Fruit fly (Drosophila melanogaster) whole organism, embryonic: Measurements from ENCODE around the gene SamDC.

Experiments
- Abd-B ChIP-seq: fragments of 200-800 bp; sonication (Bioruptor generic); optimal IDR thresholded peaks from 2 replicates; lab custom pipeline; 2018; ENCODE audit warnings: missing biosample characterization, mild to moderate bottlenecking, missing genetic modification characterization, moderate library complexity
- CG10321 ChIP-seq: fragments of 200-800 bp; sonication (Bioruptor generic); IDR thresholded peaks from 2 replicates; pipeline ENCODE4 v1.3.6; 2022; ENCODE audit warnings: missing biosample characterization, missing genetic modification characterization
- CG10431 ChIP-seq: fragments of 200-800 bp; sonication (Bioruptor generic); optimal IDR thresholded peaks from 3 replicates; lab custom pipeline; 2018; ENCODE audit warnings: missing biosample characterization, mild to moderate bottlenecking, missing genetic modification characterization
- CG11085 ChIP-seq: fragments of 200-800 bp; sonication (Bioruptor generic); IDR thresholded peaks from 2 replicates; pipeline ENCODE4 v1.3.6; 2022; ENCODE audit warnings: missing biosample characterization, missing genetic modification characterization
- CG11504 ChIP-seq: fragments of 200-800 bp; sonication (Bioruptor generic); optimal IDR thresholded peaks from 3 replicates; lab custom pipeline; 2019; ENCODE audit warnings: missing biosample characterization, mild to moderate bottlenecking, missing genetic modification characterization, moderate library complexity
- CG11696 ChIP-seq: fragments of 200-800 bp; sonication (Bioruptor generic); IDR thresholded peaks from 2 replicates; pipeline ENCODE4 v1.3.6; 2022; ENCODE audit warnings: missing biosample characterization, missing genetic modification characterization
- CG12942 ChIP-seq: fragments of 200-800 bp; sonication (Bioruptor generic); optimal IDR thresholded peaks from 3 replicates; lab custom pipeline; 2016; ENCODE audit warnings: missing biosample characterization, missing genetic modification characterization
- CG13894 ChIP-seq: fragments of 200-800 bp; sonication (Bioruptor generic); optimal IDR thresholded peaks from 3 replicates; lab custom pipeline; 2018; ENCODE audit warnings: missing biosample characterization, mild to moderate bottlenecking, missing genetic modification characterization, moderate library complexity
- CG14050 ChIP-seq: fragments of 200-800 bp; sonication (Bioruptor generic); IDR thresholded peaks from 3 replicates; pipeline ENCODE4 v1.3.6; 2022; ENCODE audit warnings: missing biosample characterization, missing genetic modification characterization
- CG1647 ChIP-seq: fragments of 200-800 bp; sonication (Bioruptor generic); optimal IDR thresholded peaks from 3 replicates; lab custom pipeline; 2016; ENCODE audit warnings: missing biosample characterization, missing genetic modification characterization
- CG17328 ChIP-seq: fragments of 200-800 bp; sonication (Bioruptor generic); IDR thresholded peaks from 2 replicates; pipeline ENCODE4 v1.3.6; 2022; ENCODE audit warnings: missing biosample characterization, missing genetic modification characterization
- CG18619 ChIP-seq: fragments of 200-800 bp; sonication (Bioruptor generic); optimal IDR thresholded peaks from 3 replicates; lab custom pipeline; 2017; ENCODE audit warnings: missing biosample characterization, mild to moderate bottlenecking, missing genetic modification characterization
- CG2199 ChIP-seq: fragments of 200-800 bp; sonication (Bioruptor generic); IDR thresholded peaks from 3 replicates; pipeline ENCODE4 v1.3.6; 2022; ENCODE audit warnings: missing biosample characterization, missing genetic modification characterization
- CG2202 ChIP-seq: fragments of 200-800 bp; sonication (Bioruptor generic); optimal IDR thresholded peaks from 2 replicates; lab custom pipeline; 2018; ENCODE audit warnings: missing biosample characterization, mild to moderate bottlenecking, missing genetic modification characterization
- CG2889 ChIP-seq: fragments of 200-800 bp; sonication (Bioruptor generic); IDR thresholded peaks from 3 replicates; pipeline ENCODE4 v1.3.6; 2022; ENCODE audit warnings: missing biosample characterization, missing genetic modification characterization
- CG33557 ChIP-seq: fragments of 200-800 bp; sonication (Bioruptor generic); optimal IDR thresholded peaks from 2 replicates; lab custom pipeline; 2019; ENCODE audit warnings: missing biosample characterization, mild to moderate bottlenecking, missing genetic modification characterization, moderate library complexity
- CG34422 ChIP-seq: fragments of 200-800 bp; sonication (Bioruptor generic); IDR thresholded peaks from 3 replicates; pipeline ENCODE4 v1.3.6; 2022; ENCODE audit warnings: missing biosample characterization, missing genetic modification characterization
- CG3726 ChIP-seq: fragments of 200-800 bp; sonication (Bioruptor generic); IDR thresholded peaks from 3 replicates; pipeline ENCODE4, ENCODE4 v1.3.6; 2022; ENCODE audit warnings: missing biosample characterization, missing genetic modification characterization
- CG4360 ChIP-seq: fragments of 200-800 bp; sonication (Bioruptor generic); IDR thresholded peaks from 2 replicates; pipeline ENCODE4 v1.3.6; 2022; ENCODE audit warnings: missing biosample characterization, missing genetic modification characterization
- CG4617 ChIP-seq: fragments of 200-800 bp; sonication (Bioruptor generic); optimal IDR thresholded peaks from 3 replicates; lab custom pipeline; 2016; ENCODE audit warnings: missing biosample characterization, missing genetic modification characterization, borderline replicate concordance
- CG7745 ChIP-seq: fragments of 200-800 bp; sonication (Bioruptor generic); optimal IDR thresholded peaks from 2 replicates; lab custom pipeline; 2018; ENCODE audit warnings: missing biosample characterization, mild to moderate bottlenecking, missing genetic modification characterization, moderate library complexity
- CG8290 ChIP-seq, 3 experiments: fragments of 200-800 bp; sonication (Bioruptor generic); optimal IDR thresholded peaks; 2 replicates each; lab custom pipeline; 2016 to 2019; ENCODE audit warnings: missing biosample characterization in 3 of 3, missing genetic modification characterization in 3 of 3, mild to moderate bottlenecking in 2 of 3, moderate library complexity in 1 of 3
- CG9797 ChIP-seq: fragments of 200-800 bp; sonication (Bioruptor generic); optimal IDR thresholded peaks from 3 replicates; lab custom pipeline; 2018; ENCODE audit warnings: missing biosample characterization, mild to moderate bottlenecking, missing genetic modification characterization
- Fer2 ChIP-seq: fragments of 200-800 bp; sonication (Bioruptor generic); optimal IDR thresholded peaks from 2 replicates; lab custom pipeline; 2018; ENCODE audit warnings: missing biosample characterization, mild to moderate bottlenecking, missing genetic modification characterization, moderate library complexity
- HLH54F ChIP-seq: fragments of 200-800 bp; sonication (Bioruptor generic); optimal IDR thresholded peaks from 3 replicates; lab custom pipeline; 2016; ENCODE audit warnings: missing biosample characterization, missing genetic modification characterization
- HLHmδ ChIP-seq: fragments of 200-800 bp; sonication (Bioruptor generic); optimal IDR thresholded peaks from 2 replicates; lab custom pipeline; 2018; ENCODE audit warnings: missing biosample characterization, mild to moderate bottlenecking, missing genetic modification characterization, moderate library complexity
- Hr51 ChIP-seq, 2 experiments: fragments of 200-800 bp; sonication (Bioruptor generic); optimal IDR thresholded peaks; 2 replicates in 1 of 2; 3 replicates in 1 of 2; lab custom pipeline; 2016 to 2018; ENCODE audit warnings: missing biosample characterization in 2 of 2, missing genetic modification characterization in 2 of 2, mild to moderate bottlenecking in 1 of 2, moderate library complexity in 1 of 2
- Myb ChIP-seq: fragments of 200-800 bp; sonication (Bioruptor generic); optimal IDR thresholded peaks from 2 replicates; lab custom pipeline; 2016; ENCODE audit warnings: missing biosample characterization, missing genetic modification characterization
- NC2α ChIP-seq: fragments of 200-800 bp; sonication (Bioruptor generic); optimal IDR thresholded peaks from 2 replicates; lab custom pipeline; 2016; ENCODE audit warnings: missing biosample characterization, missing genetic modification characterization
- Vsx1 ChIP-seq: fragments of 200-800 bp; sonication (Bioruptor generic); optimal IDR thresholded peaks from 2 replicates; lab custom pipeline; 2017; ENCODE audit warnings: missing biosample characterization, mild to moderate bottlenecking, missing genetic modification characterization, missing genetic modification reagents
- YL-1 ChIP-seq: fragments of 200-800 bp; sonication (Bioruptor generic); optimal IDR thresholded peaks from 3 replicates; lab custom pipeline; 2017; ENCODE audit warnings: missing biosample characterization, mild to moderate bottlenecking, missing genetic modification characterization
- ab ChIP-seq: fragments of 200-800 bp; sonication (Bioruptor generic); optimal IDR thresholded peaks from 2 replicates; lab custom pipeline; 2016; ENCODE audit warnings: missing biosample characterization, missing genetic modification characterization
- ato ChIP-seq: fragments of 200-800 bp; sonication (Bioruptor generic); IDR thresholded peaks from 2 replicates; pipeline ENCODE4 v1.3.6; 2022; ENCODE audit warnings: missing biosample characterization, missing genetic modification characterization; ENCODE audit not compliant: partially characterized antibody
- az2 ChIP-seq: fragments of 200-800 bp; sonication (Bioruptor generic); optimal IDR thresholded peaks from 3 replicates; lab custom pipeline; 2016; ENCODE audit warnings: missing biosample characterization, missing genetic modification characterization
- cg ChIP-seq: fragments of 200-800 bp; sonication (Bioruptor generic); optimal IDR thresholded peaks from 3 replicates; lab custom pipeline; 2019; ENCODE audit warnings: missing biosample characterization, mild to moderate bottlenecking, missing genetic modification characterization, moderate library complexity
- dpn ChIP-seq, 2 experiments: fragments of 200-800 bp; sonication (Bioruptor generic); optimal IDR thresholded peaks; 3 replicates each; lab custom pipeline; 2016; ENCODE audit warnings: missing biosample characterization in 2 of 2, missing genetic modification characterization in 2 of 2
- en ChIP-seq: fragments of 200-800 bp; sonication (Bioruptor generic); optimal IDR thresholded peaks from 2 replicates; lab custom pipeline; 2016; ENCODE audit warnings: missing biosample characterization, missing genetic modification characterization
- gsb-n ChIP-seq: fragments of 200-800 bp; sonication (Bioruptor generic); optimal IDR thresholded peaks from 3 replicates; lab custom pipeline; 2018; ENCODE audit warnings: missing biosample characterization, mild to moderate bottlenecking, missing genetic modification characterization
- ham ChIP-seq: fragments of 200-800 bp; sonication (Bioruptor generic); IDR thresholded peaks from 2 replicates; pipeline ENCODE4 v1.3.6; 2022; ENCODE audit warnings: missing biosample characterization, missing genetic modification characterization
- inv ChIP-seq: fragments of 200-800 bp; sonication (Bioruptor generic); IDR thresholded peaks from 2 replicates; pipeline ENCODE4 v1.3.6; 2022; ENCODE audit warnings: missing biosample characterization, missing genetic modification characterization; ENCODE audit not compliant: partially characterized antibody
- jumu ChIP-seq: fragments of 200-800 bp; sonication (Bioruptor generic); optimal IDR thresholded peaks from 3 replicates; lab custom pipeline; 2016; ENCODE audit warnings: missing biosample characterization, missing genetic modification characterization
- mirr ChIP-seq: fragments of 200-800 bp; sonication (Bioruptor generic); optimal IDR thresholded peaks from 3 replicates; lab custom pipeline; 2018; ENCODE audit warnings: missing biosample characterization, mild to moderate bottlenecking, missing genetic modification characterization
- org-1 ChIP-seq: fragments of 200-800 bp; sonication (Bioruptor generic); optimal IDR thresholded peaks from 2 replicates; lab custom pipeline; 2017; ENCODE audit warnings: missing biosample characterization, missing genetic modification characterization
- p53 ChIP-seq: fragments of 200-800 bp; sonication (Bioruptor generic); optimal IDR thresholded peaks from 2 replicates; lab custom pipeline; 2016; ENCODE audit warnings: missing biosample characterization, missing genetic modification characterization
- sc ChIP-seq, 3 experiments: fragments of >200 bp in 2 of 3; fragments of 200-800 bp in 1 of 3; sonication (Bioruptor generic) in 1 of 3; optimal IDR thresholded peaks; 2 replicates in 2 of 3; 3 replicates in 1 of 3; lab custom pipeline; 2017; ENCODE audit warnings: mild to moderate bottlenecking in 1 of 3, missing biosample characterization in 1 of 3, missing genetic modification characterization in 1 of 3, missing genetic modification reagents in 1 of 3
- sug ChIP-seq: fragments of 200-800 bp; optimal IDR thresholded peaks from 2 replicates; lab custom pipeline; 2019; ENCODE audit warnings: missing biosample characterization, mild to moderate bottlenecking, missing genetic modification characterization, moderate library complexity
- toy ChIP-seq: fragments of 200-800 bp; sonication (Bioruptor generic); IDR thresholded peaks from 2 replicates; pipeline ENCODE4 v1.3.6; 2022; ENCODE audit warnings: missing biosample characterization, missing genetic modification characterization
- tup ChIP-seq: fragments of 200-800 bp; sonication (Bioruptor generic); optimal IDR thresholded peaks from 2 replicates; lab custom pipeline; 2016; ENCODE audit warnings: missing biosample characterization, mild to moderate bottlenecking, missing genetic modification characterization, moderate library complexity
- zfh2 ChIP-seq: fragments of 200-800 bp; sonication (Bioruptor generic); optimal IDR thresholded peaks from 2 replicates; lab custom pipeline; 2016; ENCODE audit warnings: missing biosample characterization, missing genetic modification characterization

The SamDC gene

dm6 chr2L:10386208-10386805, 47.0 kb downstream of the SamDC start, which contains the start of the genes Cdk1 and mRpS7 (continued):
- TF ChIP-seq gsb-n (tag; lab: Kevin White, UChicago) (peak; percentile 76), ato (GFP tag; lab: Robert Waterston, UW) (no peak), CG2199 (GFP tag; lab: Robert Waterston, UW) (no peak), HLHmδ (GFP tag; lab: Kevin White, UChicago) (no peak), CG11696 (GFP tag; lab: Robert Waterston, UW) (0 out of 2 replicates have a peak, but pooled peaks have one; percentile 51), jumu (GFP tag; lab: Kevin White, UChicago) (peak; percentile 33), CG13894 (tag; lab: Kevin White, UChicago) (peak; percentile 47), NC2α (GFP tag; lab: Kevin White, UChicago) (no peak), CG9797 (GFP tag; lab: Kevin White, UChicago) (peak; percentile 28), Vsx1 (GFP tag; lab: Kevin White, UChicago) (peak; percentile 47), CG14050 (GFP tag; lab: Robert Waterston, UW) (peak; percentile 41; the same call in 1 of the 3 replicates), CG10321 (GFP tag; lab: Robert Waterston, UW) (no peak), mirr (GFP tag; lab: Kevin White, UChicago) (no peak), Abd-B (no peak), CG10431 (no peak), ab (GFP tag; lab: Kevin White, UChicago) (no peak), CG4617 (peak; percentile 23), CG11085 (GFP tag; lab: Robert Waterston, UW) (no peak), inv (GFP tag; lab: Robert Waterston, UW) (no peak), CG1647 (GFP tag; lab: Kevin White, UChicago) (no peak), en (no peak), CG33557 (GFP tag; lab: Kevin White, UChicago) (peak; percentile 40), tup (GFP tag; lab: Kevin White, UChicago) (no peak), sug (peak; percentile 65), CG34422 (peak; percentile 34; the same call in 2 of the 3 replicates), org-1 (GFP tag; lab: Kevin White, UChicago) (no peak), CG2889 (GFP tag; lab: Robert Waterston, UW) (peak; percentile 13; the same call in 1 of the 3 replicates), Myb (GFP tag; lab: Kevin White, UChicago) (peak; percentile 40), YL-1 (GFP tag; lab: Kevin White, UChicago) (peak; percentile 26), az2 (peak; percentile 67), CG4360 (no peak), Fer2 (tag; lab: Kevin White, UChicago) (peak; percentile 7), CG3726 (0 out of 3 replicates have a peak, but pooled peaks have one; percentile 54), HLH54F (GFP tag; lab: Kevin White, UChicago) (peak; percentile 64), CG8290 (GFP tag; optimal IDR thresholded peaks at IDR 0.05; lab: Kevin White, UChicago) (peak; percentile 43), CG8290 (tag; optimal IDR thresholded peaks at IDR 0.05; lab: Kevin White, UChicago) (peak in 1 of 2 experiments; percentile 19), sc (optimal IDR thresholded peaks at IDR 0.05; lab: Kevin White, UChicago) (no peak), sc (GFP tag; optimal IDR thresholded peaks at IDR 0.05; lab: Kevin White, UChicago) (peak; percentile 36), cg (GFP tag; lab: Kevin White, UChicago) (no peak), CG12942 (GFP tag; lab: Kevin White, UChicago) (peak; percentile 62), CG11504 (tag; lab: Kevin White, UChicago) (peak; percentile 85), ham (GFP tag; lab: Robert Waterston, UW) (no peak), CG2202 (tag; lab: Kevin White, UChicago) (no peak), Hr51 (GFP tag; optimal IDR thresholded peaks at IDR 0.05; lab: Kevin White, UChicago) (peak; percentile 4 to 81), zfh2 (GFP tag; lab: Kevin White, UChicago) (peak; percentile 52), toy (GFP tag; lab: Robert Waterston, UW) (no peak), p53 (GFP tag; lab: Kevin White, UChicago) (no peak), dpn (GFP tag; optimal IDR thresholded peaks at IDR 0.05; lab: Kevin White, UChicago) (peak; percentile 29 to 62), CG18619 (GFP tag; lab: Kevin White, UChicago) (peak; percentile 72), CG7745 (no peak), CG17328 (GFP tag; lab: Robert Waterston, UW) (peak; percentile 70)
